Worm (Caenorhabditis elegans) whole organism, L4/young adult: ENCODE results near the gene hpo-9.
A peak's percentile ranks its signal among the peaks of the same experiment; 100 is the strongest.

ENCODE experiments used
- W03F9.2 ChIP-seq: fragments of 150-350 bp; optimal IDR thresholded peaks from 2 replicates; lab custom pipeline; 2014; ENCODE audit warnings: missing biosample characterization, missing genetic modification characterization
- dao-5 ChIP-seq: sonication (generic microtip); optimal IDR thresholded peaks from 2 replicates; lab custom pipeline; 2016; ENCODE audit warnings: missing genotype, missing genetic modification characterization, moderate library complexity, missing compliant biosample characterization
- him-1 ChIP-seq: sonication (generic microtip); optimal IDR thresholded peaks from 2 replicates; lab custom pipeline; 2016; ENCODE audit warnings: missing genotype, missing genetic modification reagents, missing genetic modification characterization, missing compliant biosample characterization

The hpo-9 gene

DNA sequence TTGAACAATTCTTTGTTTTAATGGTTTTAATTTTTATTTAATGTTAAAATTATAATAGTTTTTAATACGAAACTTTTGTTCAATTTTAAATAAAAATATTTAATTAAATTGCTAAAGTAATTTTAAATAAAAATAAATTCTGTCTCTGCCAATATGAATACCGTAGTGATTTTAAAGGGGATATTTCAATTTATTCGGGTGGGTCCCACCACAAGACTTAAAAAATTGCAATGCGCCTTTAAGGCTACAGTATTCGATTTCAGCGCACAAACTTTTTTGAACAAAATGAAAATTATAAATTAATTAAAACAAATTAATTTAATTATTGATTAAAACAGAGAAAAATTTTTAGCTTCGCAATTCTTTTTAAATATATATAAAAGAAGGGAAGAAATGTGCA lies 37.9 kb downstream of the hpo-9 start:
- no peak for TF ChIP-seq him-1
- TF ChIP-seq dao-5, result no peak
- TF ChIP-seq W03F9.2 (tag; lab: Kevin White, UChicago), result no peak

- no peak for TF ChIP-seq dao-5
- no peak for TF ChIP-seq W03F9.2 (tag; lab: Kevin White, UChicago)
Measured at ce11 chrV:7198403-7198802, 38.5 kb downstream of the hpo-9 start.

DNA sequence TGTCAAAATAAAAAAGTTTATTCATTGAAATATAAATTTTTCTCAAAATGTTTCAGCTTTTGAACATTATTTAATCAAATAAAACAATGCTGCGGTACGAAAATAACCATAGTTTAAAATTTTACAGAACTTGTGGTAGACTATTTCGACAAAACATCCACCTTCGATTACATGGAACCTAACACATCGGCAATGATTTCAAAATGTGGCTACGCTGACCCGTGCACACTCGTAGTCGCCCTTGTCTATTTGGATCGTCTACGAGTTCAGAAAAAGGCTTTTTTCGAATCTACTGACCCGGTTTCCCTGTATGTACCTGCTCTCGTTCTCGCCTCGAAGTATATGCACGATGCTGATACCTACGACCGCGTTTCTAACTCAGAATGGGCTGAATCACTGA lies 39.9 kb downstream of the hpo-9 start:
- no peak for TF ChIP-seq him-1
- no peak for TF ChIP-seq W03F9.2 (tag; lab: Kevin White, UChicago)
- no peak for TF ChIP-seq dao-5

- TF ChIP-seq him-1 (peak; percentile 52), dao-5 (no peak), W03F9.2 (tag; lab: Kevin White, UChicago) (peak; percentile 93)
Measured at ce11 chrV:7196498-7196966, 40.4 kb downstream of the hpo-9 start, which contains the start of gene F09G2.2. TSS of gene F09G2.2 (plus strand) at chrV:7196916.

ce11 chrV:7196037-7196436 lies 40.9 kb downstream of the hpo-9 start, which contains the start of gene attf-2:
TSS of gene attf-2 (minus strand) at chrV:7196137.
- TF ChIP-seq dao-5 (no peak), him-1 (no peak), W03F9.2 (tag; lab: Kevin White, UChicago) (no peak)

DNA sequence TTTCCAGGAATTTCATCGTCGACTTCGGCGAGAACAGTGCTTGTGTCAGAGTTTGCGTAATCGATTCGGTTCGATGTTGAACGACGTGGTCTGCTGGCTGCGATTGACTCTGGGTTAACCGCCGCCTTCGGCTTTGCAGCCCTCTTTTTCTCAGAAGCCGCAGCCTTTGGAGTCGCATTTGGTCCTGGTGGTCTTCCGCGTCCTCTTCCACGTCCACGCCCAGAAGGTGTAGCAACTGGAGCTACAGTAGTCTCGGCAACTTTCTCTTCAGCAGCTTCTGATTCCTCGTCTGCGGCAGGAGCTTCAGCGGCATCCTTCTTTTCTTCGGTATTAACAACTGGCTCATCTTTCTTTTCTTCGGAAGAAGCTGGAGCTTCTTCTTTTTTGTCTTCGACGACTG lies 42.1 kb downstream of the hpo-9 start:
- TF ChIP-seq him-1 (no peak), W03F9.2 (tag; lab: Kevin White, UChicago) (no peak), dao-5 (no peak)

DNA sequence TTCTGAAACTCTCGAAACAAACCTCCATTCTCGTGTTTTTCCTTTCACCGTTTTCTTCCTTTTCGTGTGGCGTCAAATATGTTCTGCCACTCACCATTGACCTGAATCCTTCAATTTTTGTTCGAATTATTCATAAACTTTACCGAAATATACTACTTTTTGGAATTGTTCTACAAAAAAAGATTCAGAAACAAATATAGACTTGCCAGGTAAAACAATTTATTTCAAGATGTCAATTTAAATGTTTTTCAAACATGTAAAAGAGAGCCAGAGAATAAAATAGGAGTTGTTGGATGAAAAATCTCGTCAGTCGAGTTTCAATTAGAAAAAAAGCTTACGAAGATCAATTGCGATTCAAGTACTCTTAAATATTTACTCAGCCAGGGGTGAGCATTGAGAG lies 43.4 kb downstream of the hpo-9 start, which contains the start of gene F09G2.8:
Gene F09G2.8, minus strand, starts transcription at position 101 of the 400 bp plus-strand sequence.
- no peak for TF ChIP-seq W03F9.2 (tag; lab: Kevin White, UChicago)
- no peak for TF ChIP-seq dao-5
- no peak for TF ChIP-seq him-1

DNA sequence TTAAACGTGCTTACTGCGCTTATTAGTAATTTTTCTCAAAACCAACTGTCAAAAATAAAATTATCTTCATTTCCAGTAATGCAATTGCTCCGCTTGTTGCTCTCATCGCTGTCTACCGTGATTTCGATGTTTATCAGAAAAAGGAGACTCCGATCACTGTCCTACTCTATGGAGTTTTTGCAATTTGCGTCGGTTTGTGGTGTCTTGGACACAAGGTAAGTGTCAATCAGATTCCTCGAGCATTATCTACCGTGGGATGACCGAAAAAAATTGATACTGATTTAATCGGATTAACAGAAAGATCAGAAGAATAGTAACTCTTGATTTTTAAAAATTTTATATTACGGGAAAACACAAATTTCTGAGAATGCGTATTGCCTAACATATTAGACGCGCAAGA lies 49.6 kb downstream of the hpo-9 start:
- TF ChIP-seq W03F9.2 (tag; lab: Kevin White, UChicago) (no peak), dao-5 (no peak), him-1 (no peak)

DNA sequence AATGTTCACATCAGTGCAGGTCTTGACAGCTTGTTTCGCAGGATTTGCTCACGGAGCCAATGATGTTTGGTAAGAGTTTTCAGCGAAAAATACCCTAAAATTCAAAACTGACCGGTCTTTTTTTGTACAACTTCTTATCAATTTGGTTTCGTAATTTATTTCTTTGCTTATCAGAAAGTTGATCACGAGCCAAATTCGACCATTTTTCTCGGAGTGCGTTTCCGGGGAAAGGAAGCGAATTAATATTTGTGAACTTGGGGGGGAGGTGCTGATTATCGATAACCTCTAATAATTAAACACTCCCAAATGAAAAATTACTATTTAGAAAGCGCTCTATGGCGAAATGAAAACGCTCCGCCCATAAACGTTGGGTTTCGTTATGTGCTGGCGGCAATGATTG lies 50.3 kb downstream of the hpo-9 start:
- TF ChIP-seq him-1, result no peak
- no peak for TF ChIP-seq W03F9.2 (tag; lab: Kevin White, UChicago)
- TF ChIP-seq dao-5, result no peak
